Fruit fly (Drosophila melanogaster) whole organism, embryonic: ENCODE results near the gene CG46059.

Source experiments
- Ada2b ChIP-seq: fragments of 200-800 bp; sonication (Bioruptor generic); IDR thresholded peaks from 2 replicates; pipeline ENCODE4 v1.3.6; 2022; ENCODE audit warnings: missing biosample characterization, missing genetic modification characterization
- Atf6 ChIP-seq: fragments of 200-800 bp; sonication (Bioruptor generic); IDR thresholded peaks from 2 replicates; pipeline ENCODE4 v1.3.6; 2022; ENCODE audit warnings: missing biosample characterization, missing genetic modification characterization
- Bdp1 ChIP-seq: fragments of 200-800 bp; sonication (Bioruptor generic); optimal IDR thresholded peaks from 3 replicates; lab custom pipeline; 2016; ENCODE audit warnings: missing biosample characterization, missing genetic modification characterization
- Blimp-1 ChIP-seq: fragments of 200-800 bp; sonication (Bioruptor generic); optimal IDR thresholded peaks from 3 replicates; lab custom pipeline; 2018; ENCODE audit warnings: missing biosample characterization, missing genetic modification characterization, mild to moderate bottlenecking, moderate library complexity, missing genetic modification reagents
- CG11504 ChIP-seq: fragments of 200-800 bp; sonication (Bioruptor generic); optimal IDR thresholded peaks from 3 replicates; lab custom pipeline; 2019; ENCODE audit warnings: missing biosample characterization, mild to moderate bottlenecking, missing genetic modification characterization, moderate library complexity
- CG11695 ChIP-seq: fragments of 200-800 bp; sonication (Bioruptor generic); IDR thresholded peaks from 3 replicates; pipeline ENCODE4 v1.3.6; 2022; ENCODE audit warnings: missing biosample characterization, missing genetic modification characterization
- CG12391 ChIP-seq: fragments of 200-800 bp; sonication (Bioruptor generic); optimal IDR thresholded peaks from 3 replicates; lab custom pipeline; 2018; ENCODE audit warnings: missing biosample characterization, mild to moderate bottlenecking, missing genetic modification characterization, moderate library complexity
- CG13624 ChIP-seq: fragments of 200-800 bp; sonication (Bioruptor generic); optimal IDR thresholded peaks from 2 replicates; lab custom pipeline; 2016; ENCODE audit warnings: missing biosample characterization, missing genetic modification characterization
- CG14667 ChIP-seq: fragments of 200-800 bp; sonication (Bioruptor generic); IDR thresholded peaks from 2 replicates; pipeline ENCODE4 v1.3.6; 2022; ENCODE audit warnings: missing biosample characterization, missing genetic modification characterization
- CG1647 ChIP-seq: fragments of 200-800 bp; sonication (Bioruptor generic); optimal IDR thresholded peaks from 3 replicates; lab custom pipeline; 2016; ENCODE audit warnings: missing biosample characterization, missing genetic modification characterization
- CG18262 ChIP-seq: fragments of 200-800 bp; optimal IDR thresholded peaks from 3 replicates; lab custom pipeline; 2019; ENCODE audit warnings: missing biosample characterization, mild to moderate bottlenecking, missing genetic modification characterization, moderate library complexity
- CG3163 ChIP-seq: fragments of 200-800 bp; sonication (Bioruptor generic); optimal IDR thresholded peaks from 3 replicates; lab custom pipeline; 2016; ENCODE audit warnings: missing biosample characterization, missing genetic modification characterization
- CG3847 ChIP-seq: fragments of 200-800 bp; sonication (Bioruptor generic); IDR thresholded peaks from 2 replicates; pipeline ENCODE4 v1.3.6; 2022; ENCODE audit warnings: missing biosample characterization, missing genetic modification characterization
- CG4282 ChIP-seq: fragments of 200-800 bp; sonication (Bioruptor generic); optimal IDR thresholded peaks from 2 replicates; lab custom pipeline; 2016; ENCODE audit warnings: missing biosample characterization, missing genetic modification characterization
- CG4404 ChIP-seq: fragments of 200-800 bp; sonication (Bioruptor generic); IDR thresholded peaks from 2 replicates; pipeline ENCODE4 v1.3.6; 2022; ENCODE audit warnings: missing biosample characterization, missing genetic modification characterization
- CG6254 ChIP-seq: fragments of 200-800 bp; sonication (Bioruptor generic); optimal IDR thresholded peaks from 3 replicates; lab custom pipeline; 2017; ENCODE audit warnings: mild to moderate bottlenecking, missing biosample characterization, missing genetic modification reagents, missing genetic modification characterization
- CG6654 ChIP-seq: fragments of 200-800 bp; sonication (Bioruptor generic); optimal IDR thresholded peaks from 2 replicates; lab custom pipeline; 2017; ENCODE audit warnings: missing biosample characterization, mild to moderate bottlenecking, missing genetic modification characterization
- CG7556 ChIP-seq: fragments of 200-800 bp; sonication (Bioruptor generic); optimal IDR thresholded peaks from 2 replicates; lab custom pipeline; 2017; ENCODE audit warnings: missing biosample characterization, mild to moderate bottlenecking, missing genetic modification characterization
- Doc2 ChIP-seq: fragments of 200-800 bp; sonication (Bioruptor generic); IDR thresholded peaks from 2 replicates; pipeline ENCODE4 v1.3.6; 2022; ENCODE audit warnings: missing biosample characterization, missing genetic modification characterization
- Med ChIP-seq: fragments of 200-800 bp; sonication (Bioruptor generic); peaks from one replicate; lab custom pipeline; 2016; ENCODE audit warnings: missing biosample characterization, missing genetic modification characterization, mild to moderate bottlenecking, inconsistent platforms, moderate library complexity
- Meics ChIP-seq: fragments of 200-800 bp; sonication (Bioruptor generic); optimal IDR thresholded peaks from 2 replicates; lab custom pipeline; 2017; ENCODE audit warnings: missing biosample characterization, mild to moderate bottlenecking, missing genetic modification characterization
- NFAT ChIP-seq: fragments of 200-800 bp; sonication (Bioruptor generic); IDR thresholded peaks from 2 replicates; pipeline ENCODE4 v1.3.6; 2022; ENCODE audit warnings: missing biosample characterization, missing genetic modification characterization
- NfI ChIP-seq: fragments of 200-800 bp; sonication (Bioruptor generic); optimal IDR thresholded peaks from 3 replicates; lab custom pipeline; 2018; ENCODE audit warnings: missing biosample characterization, mild to moderate bottlenecking, missing genetic modification characterization, moderate library complexity
- Pdp1 ChIP-seq, 2 experiments: fragments of 200-800 bp; sonication (Bioruptor generic); optimal IDR thresholded peaks; 3 replicates each; lab custom pipeline; 2016; ENCODE audit warnings: missing biosample characterization in 2 of 2, missing genetic modification characterization in 2 of 2, mild to moderate bottlenecking in 1 of 2, moderate library complexity in 1 of 2
- Scr ChIP-seq: fragments of 200-800 bp; sonication (Bioruptor generic); IDR thresholded peaks from 2 replicates; pipeline ENCODE4 v1.3.6; 2022; ENCODE audit warnings: missing biosample characterization, missing genetic modification characterization; ENCODE audit not compliant: partially characterized antibody
- Trl ChIP-seq, 3 experiments: fragments of >200 bp in 2 of 3; fragments of 200-800 bp in 1 of 3; sonication (Bioruptor generic) in 1 of 3; optimal IDR thresholded peaks; 2 replicates in 1 of 3; 3 replicates in 2 of 3; lab custom pipeline; 2016 to 2017; ENCODE audit warnings: missing biosample characterization in 1 of 3, missing genetic modification characterization in 1 of 3
- bcd ChIP-seq: fragments of 200-800 bp; sonication (Bioruptor generic); optimal IDR thresholded peaks from 2 replicates; lab custom pipeline; 2017; ENCODE audit warnings: missing biosample characterization, mild to moderate bottlenecking, missing genetic modification characterization
- chif ChIP-seq, 2 experiments: fragments of 200-800 bp; sonication (Bioruptor generic); optimal IDR thresholded peaks; 3 replicates each; lab custom pipeline; 2016; ENCODE audit warnings: missing biosample characterization in 2 of 2, missing genetic modification characterization in 2 of 2
- dmrt11E ChIP-seq: fragments of 200-800 bp; sonication (Bioruptor generic); optimal IDR thresholded peaks from 3 replicates; lab custom pipeline; 2018; ENCODE audit warnings: missing biosample characterization, mild to moderate bottlenecking, missing genetic modification characterization, moderate library complexity
- eve ChIP-seq, 2 experiments: fragments of >200 bp; optimal IDR thresholded peaks; 2 replicates each; lab custom pipeline; 2017; ENCODE audit warnings: missing biosample characterization in 2 of 2, missing genetic modification characterization in 2 of 2
- ewg ChIP-seq: fragments of 200-800 bp; sonication (Bioruptor generic); optimal IDR thresholded peaks from 3 replicates; lab custom pipeline; 2017; ENCODE audit warnings: mild to moderate bottlenecking, missing biosample characterization, missing genetic modification reagents, missing genetic modification characterization
- fd3F ChIP-seq: fragments of 200-800 bp; sonication (Bioruptor generic); optimal IDR thresholded peaks from 2 replicates; lab custom pipeline; 2018; ENCODE audit warnings: missing biosample characterization, mild to moderate bottlenecking, missing genetic modification characterization, moderate library complexity
- fru ChIP-seq: fragments of >200 bp; optimal IDR thresholded peaks from 2 replicates; lab custom pipeline; 2017
- gce ChIP-seq: fragments of 200-800 bp; sonication (Bioruptor generic); IDR thresholded peaks from 3 replicates; pipeline ENCODE4 v1.3.6; 2022; ENCODE audit warnings: missing biosample characterization, missing genetic modification characterization
- grn ChIP-seq: fragments of 200-800 bp; sonication (Bioruptor generic); optimal IDR thresholded peaks from 3 replicates; lab custom pipeline; 2017; ENCODE audit warnings: missing biosample characterization, missing genetic modification characterization
- kay ChIP-seq: fragments of 200-800 bp; sonication (Bioruptor generic); optimal IDR thresholded peaks from 2 replicates; lab custom pipeline; 2016; ENCODE audit warnings: missing biosample characterization, missing genetic modification characterization
- lilli ChIP-seq: fragments of 200-800 bp; sonication (Bioruptor generic); optimal IDR thresholded peaks from 3 replicates; lab custom pipeline; 2016; ENCODE audit warnings: missing biosample characterization, missing genetic modification characterization
- peb ChIP-seq: fragments of 200-800 bp; sonication (Bioruptor generic); IDR thresholded peaks from 2 replicates; pipeline ENCODE4 v1.3.6; 2022; ENCODE audit warnings: missing biosample characterization, missing genetic modification characterization
- phol ChIP-seq: fragments of 200-800 bp; sonication (Bioruptor generic); optimal IDR thresholded peaks from 3 replicates; lab custom pipeline; 2018; ENCODE audit warnings: missing biosample characterization, mild to moderate bottlenecking, missing genetic modification characterization, moderate library complexity
- pnt ChIP-seq: fragments of 200-800 bp; sonication (Bioruptor generic); optimal IDR thresholded peaks from 3 replicates; lab custom pipeline; 2016; ENCODE audit warnings: missing biosample characterization, missing genetic modification characterization
- psq ChIP-seq: fragments of 200-800 bp; sonication (Bioruptor generic); optimal IDR thresholded peaks from 2 replicates; lab custom pipeline; 2017; ENCODE audit warnings: missing biosample characterization, missing genetic modification characterization
- repo ChIP-seq: fragments of 200-800 bp; sonication (Bioruptor generic); optimal IDR thresholded peaks from 2 replicates; lab custom pipeline; 2016; ENCODE audit warnings: missing biosample characterization, missing genetic modification characterization
- salm ChIP-seq: fragments of 200-800 bp; sonication (Bioruptor generic); optimal IDR thresholded peaks from 2 replicates; lab custom pipeline; 2018; ENCODE audit warnings: missing biosample characterization, mild to moderate bottlenecking, missing genetic modification characterization
- scrt ChIP-seq: fragments of 200-800 bp; sonication (Bioruptor generic); optimal IDR thresholded peaks from 2 replicates; lab custom pipeline; 2018; ENCODE audit warnings: missing biosample characterization, mild to moderate bottlenecking, missing genetic modification characterization, moderate library complexity
- shn ChIP-seq: fragments of 200-800 bp; sonication (Bioruptor generic); optimal IDR thresholded peaks from 3 replicates; lab custom pipeline; 2016; ENCODE audit warnings: missing biosample characterization, missing genetic modification characterization
- sisA ChIP-seq: fragments of 200-800 bp; sonication (Bioruptor generic); IDR thresholded peaks from 2 replicates; pipeline ENCODE4 v1.3.6; 2022; ENCODE audit warnings: missing biosample characterization, missing genetic modification characterization
- tap ChIP-seq: fragments of 200-800 bp; optimal IDR thresholded peaks from 3 replicates; lab custom pipeline; 2019; ENCODE audit warnings: missing biosample characterization, mild to moderate bottlenecking, missing genetic modification characterization, moderate library complexity
- twi ChIP-seq: fragments of 200-800 bp; optimal IDR thresholded peaks from 2 replicates; lab custom pipeline; 2019; ENCODE audit warnings: missing biosample characterization, mild to moderate bottlenecking, missing genetic modification characterization, moderate library complexity
- vvl ChIP-seq: fragments of 200-800 bp; sonication (Bioruptor generic); IDR thresholded peaks from 2 replicates; pipeline ENCODE4 v1.3.6; 2022; ENCODE audit warnings: missing biosample characterization, missing genetic modification characterization

The CG46059 gene

DNA sequence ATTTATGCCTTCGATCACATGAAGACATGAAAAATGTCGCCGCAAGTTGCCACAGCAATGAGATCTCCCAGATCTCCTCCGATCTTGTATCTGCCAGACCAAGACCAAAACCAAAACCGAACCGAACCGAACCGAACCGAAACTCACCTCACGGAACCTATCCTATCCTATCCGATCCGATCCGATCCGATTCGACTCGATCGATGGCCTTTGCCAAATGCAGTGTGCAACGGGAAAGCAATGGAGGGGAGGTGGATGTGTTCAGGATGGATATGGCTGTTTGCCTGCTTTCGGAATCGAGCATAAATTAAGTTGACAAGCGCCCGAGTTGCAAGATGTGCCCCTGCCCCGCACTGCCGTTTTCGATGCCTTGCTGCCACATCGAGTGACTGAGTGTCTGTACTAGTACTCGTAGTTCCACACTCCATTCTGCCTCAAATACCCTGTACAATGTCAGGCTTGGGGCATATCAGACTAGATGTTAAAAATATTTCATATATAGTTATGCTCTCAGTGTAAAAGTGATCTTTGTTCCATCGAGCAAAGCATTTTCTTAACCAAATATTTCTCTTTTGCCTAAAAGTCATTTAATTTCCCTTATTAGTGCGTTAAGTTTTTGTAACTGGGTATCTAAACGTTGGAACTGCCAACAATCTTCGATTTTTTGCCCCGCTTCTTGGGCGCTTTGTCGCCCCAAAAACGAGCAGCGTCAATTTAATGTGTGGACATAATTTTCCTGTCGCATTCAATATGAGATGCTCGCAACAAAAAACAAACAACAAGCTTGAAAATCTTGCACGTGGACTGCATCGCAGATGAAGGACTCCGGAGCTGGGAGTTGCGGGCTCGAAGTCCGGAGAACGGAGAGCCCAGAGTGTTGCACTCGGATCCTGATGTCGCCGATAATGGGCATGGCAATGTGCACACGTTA, 42.7 kb upstream of the CG46059 start (continued):
- TF ChIP-seq CG18262 (tag; lab: Kevin White, UChicago): peak; percentile 90
- peak; percentile 54 for TF ChIP-seq salm (tag; lab: Kevin White, UChicago)
- TF ChIP-seq CG7556: peak; percentile 74
- peak; percentile 40 for TF ChIP-seq NfI (GFP tag; lab: Kevin White, UChicago)
- no peak for TF ChIP-seq fru (lab: Kevin White, UChicago)
- no peak for TF ChIP-seq NFAT (GFP tag; lab: Robert Waterston, UW)
- TF ChIP-seq CG11695: peak; percentile 56; the same call in 1 of the 3 replicates
- peak; percentile 87 for TF ChIP-seq CG4404
- TF ChIP-seq CG11504 (tag; lab: Kevin White, UChicago): peak; percentile 84
- TF ChIP-seq grn (GFP tag; lab: Kevin White, UChicago): no peak
- TF ChIP-seq psq (GFP tag; lab: Kevin White, UChicago): peak; percentile 50
- TF ChIP-seq repo (GFP tag; lab: Kevin White, UChicago): peak; percentile 27
- TF ChIP-seq scrt (GFP tag; lab: Kevin White, UChicago): no peak
- peak; percentile 64 for TF ChIP-seq shn (GFP tag; lab: Kevin White, UChicago)
- TF ChIP-seq CG4282 (GFP tag; lab: Kevin White, UChicago): no peak
- TF ChIP-seq fd3F (GFP tag; lab: Kevin White, UChicago): no peak
- peak; percentile 75 for TF ChIP-seq ewg (GFP tag; lab: Kevin White, UChicago)
- peak; percentile 60 for TF ChIP-seq Ada2b
- TF ChIP-seq vvl (GFP tag; lab: Robert Waterston, UW): peak; percentile 90
- peak; percentile 83 for TF ChIP-seq Blimp-1 (GFP tag; lab: Kevin White, UChicago)
- TF ChIP-seq lilli (GFP tag; lab: Kevin White, UChicago): peak; percentile 71
- TF ChIP-seq kay (GFP tag; lab: Kevin White, UChicago): peak; percentile 58
- TF ChIP-seq phol (tag; lab: Kevin White, UChicago): peak; percentile 84
- TF ChIP-seq Bdp1 (GFP tag; lab: Kevin White, UChicago): peak; percentile 58
- peak; percentile 77 to 84 for TF ChIP-seq Pdp1 (GFP tag; optimal IDR thresholded peaks at IDR 0.05; lab: Kevin White, UChicago)
- TF ChIP-seq CG12391 (tag; lab: Kevin White, UChicago): peak; percentile 86
- TF ChIP-seq chif (GFP tag; optimal IDR thresholded peaks at IDR 0.05; lab: Kevin White, UChicago): peak; percentile 80 to 92
- TF ChIP-seq pnt: peak; percentile 87
- TF ChIP-seq gce (GFP tag; lab: Robert Waterston, UW): peak; percentile 64; the same call in 1 of the 3 replicates
- TF ChIP-seq peb: peak; percentile 76
- TF ChIP-seq twi: peak; percentile 67
- TF ChIP-seq CG3163 (GFP tag; lab: Kevin White, UChicago): peak; percentile 19
- peak; percentile 93 for TF ChIP-seq Med (GFP tag; lab: Kevin White, UChicago)
- TF ChIP-seq bcd (GFP tag; lab: Kevin White, UChicago): peak; percentile 77
- TF ChIP-seq Doc2 (GFP tag; lab: Robert Waterston, UW): no peak
- TF ChIP-seq CG13624 (GFP tag; lab: Kevin White, UChicago): peak; percentile 49
- peak; percentile 75 for TF ChIP-seq sisA (GFP tag; lab: Robert Waterston, UW)
- TF ChIP-seq Scr (GFP tag; lab: Robert Waterston, UW): no peak
- TF ChIP-seq tap (tag; lab: Kevin White, UChicago): peak; percentile 58
- TF ChIP-seq Meics (GFP tag; lab: Kevin White, UChicago): no peak
- peak; percentile 77 for TF ChIP-seq CG6254 (GFP tag; lab: Kevin White, UChicago)
- no peak for TF ChIP-seq Trl (optimal IDR thresholded peaks at IDR 0.05; lab: Kevin White, UChicago)
- peak; percentile 80 for TF ChIP-seq Trl (GFP tag; optimal IDR thresholded peaks at IDR 0.05; lab: Kevin White, UChicago)
- peak; percentile 56 for TF ChIP-seq CG1647 (GFP tag; lab: Kevin White, UChicago)
- TF ChIP-seq CG6654: no peak
- TF ChIP-seq eve (GFP tag; optimal IDR thresholded peaks at IDR 0.05; lab: Kevin White, UChicago): peak in 1 of 2 experiments; percentile 77
- TF ChIP-seq Atf6: no peak
- TF ChIP-seq CG14667 (GFP tag; lab: Robert Waterston, UW): peak; percentile 71
- peak; percentile 17; the same call in 1 of the 2 replicates for TF ChIP-seq CG3847 (GFP tag; lab: Robert Waterston, UW)
- TF ChIP-seq dmrt11E: peak; percentile 94
